Worm (Caenorhabditis elegans): ENCODE results near the gene irld-50.

- TF ChIP-seq snpc-4 (tag; optimal IDR thresholded peaks at IDR 0.05) (no peak), aly-2 (tag; optimal IDR thresholded peaks at IDR 0.05) (no peak), ama-1 (optimal IDR thresholded peaks at IDR 0.05) (no peak)
These were observed 33.8 kb upstream of the irld-50 start for ce11 chrII:2977652-2978051.

Measured in whole organism, L2 larva.